Fruit fly (Drosophila melanogaster) whole organism, embryonic: ENCODE measurements around the gene Jon66Cii.

Source experiments
- Adf1 ChIP-seq: fragments of 200-800 bp; sonication (Bioruptor generic); IDR thresholded peaks from 2 replicates; pipeline ENCODE4 v1.3.6; 2022; ENCODE audit warnings: missing biosample characterization, missing genetic modification characterization
- Blimp-1 ChIP-seq: fragments of 200-800 bp; sonication (Bioruptor generic); optimal IDR thresholded peaks from 3 replicates; lab custom pipeline; 2018; ENCODE audit warnings: missing biosample characterization, missing genetic modification characterization, mild to moderate bottlenecking, moderate library complexity, missing genetic modification reagents
- BtbVII ChIP-seq: fragments of 200-800 bp; sonication (Bioruptor generic); optimal IDR thresholded peaks from 3 replicates; lab custom pipeline; 2017; ENCODE audit warnings: missing biosample characterization, mild to moderate bottlenecking, missing genetic modification characterization
- CG10321 ChIP-seq: fragments of 200-800 bp; sonication (Bioruptor generic); IDR thresholded peaks from 2 replicates; pipeline ENCODE4 v1.3.6; 2022; ENCODE audit warnings: missing biosample characterization, missing genetic modification characterization
- CG11398 ChIP-seq: fragments of 200-800 bp; sonication (Bioruptor generic); optimal IDR thresholded peaks from 2 replicates; lab custom pipeline; 2016; ENCODE audit warnings: missing biosample characterization, missing genetic modification characterization
- CG11695 ChIP-seq: fragments of 200-800 bp; sonication (Bioruptor generic); IDR thresholded peaks from 3 replicates; pipeline ENCODE4 v1.3.6; 2022; ENCODE audit warnings: missing biosample characterization, missing genetic modification characterization
- CG11696 ChIP-seq: fragments of 200-800 bp; sonication (Bioruptor generic); IDR thresholded peaks from 2 replicates; pipeline ENCODE4 v1.3.6; 2022; ENCODE audit warnings: missing biosample characterization, missing genetic modification characterization
- CG1233 ChIP-seq: fragments of 200-800 bp; sonication (Bioruptor generic); optimal IDR thresholded peaks from 4 replicates; lab custom pipeline; 2018; ENCODE audit warnings: missing biosample characterization, mild to moderate bottlenecking, missing genetic modification characterization
- CG14710 ChIP-seq: fragments of 200-800 bp; sonication (Bioruptor generic); optimal IDR thresholded peaks from 3 replicates; lab custom pipeline; 2019; ENCODE audit warnings: missing biosample characterization, mild to moderate bottlenecking, missing genetic modification characterization, moderate library complexity
- CG15696 ChIP-seq: fragments of 200-800 bp; sonication (Bioruptor generic); optimal IDR thresholded peaks from 2 replicates; lab custom pipeline; 2019; ENCODE audit warnings: missing biosample characterization, mild to moderate bottlenecking, missing genetic modification characterization, moderate library complexity
- CG17802 ChIP-seq: fragments of 200-800 bp; sonication (Bioruptor generic); optimal IDR thresholded peaks from 2 replicates; lab custom pipeline; 2018; ENCODE audit warnings: missing biosample characterization, mild to moderate bottlenecking, missing genetic modification characterization, moderate library complexity
- CG17912 ChIP-seq: fragments of 200-800 bp; sonication (Bioruptor generic); optimal IDR thresholded peaks from 2 replicates; lab custom pipeline; 2018; ENCODE audit warnings: missing biosample characterization, mild to moderate bottlenecking, missing genetic modification characterization
- CG18262 ChIP-seq: fragments of 200-800 bp; optimal IDR thresholded peaks from 3 replicates; lab custom pipeline; 2019; ENCODE audit warnings: missing biosample characterization, mild to moderate bottlenecking, missing genetic modification characterization, moderate library complexity
- CG2875 ChIP-seq: fragments of 200-800 bp; sonication (Bioruptor generic); optimal IDR thresholded peaks from 2 replicates; lab custom pipeline; 2017; ENCODE audit warnings: missing biosample characterization, mild to moderate bottlenecking, missing genetic modification characterization, missing genetic modification reagents
- CG3407 ChIP-seq: fragments of 200-800 bp; sonication (Bioruptor generic); optimal IDR thresholded peaks from 2 replicates; lab custom pipeline; 2018; ENCODE audit warnings: missing biosample characterization, mild to moderate bottlenecking, missing genetic modification characterization
- CG34376 ChIP-seq: fragments of 200-800 bp; sonication (Bioruptor generic); optimal IDR thresholded peaks from 2 replicates; lab custom pipeline; 2018; ENCODE audit warnings: missing biosample characterization, mild to moderate bottlenecking, missing genetic modification characterization
- CG4282 ChIP-seq: fragments of 200-800 bp; sonication (Bioruptor generic); optimal IDR thresholded peaks from 2 replicates; lab custom pipeline; 2016; ENCODE audit warnings: missing biosample characterization, missing genetic modification characterization
- CG4404 ChIP-seq: fragments of 200-800 bp; sonication (Bioruptor generic); IDR thresholded peaks from 2 replicates; pipeline ENCODE4 v1.3.6; 2022; ENCODE audit warnings: missing biosample characterization, missing genetic modification characterization
- CG4424 ChIP-seq: fragments of 200-800 bp; sonication (Bioruptor generic); optimal IDR thresholded peaks from 3 replicates; lab custom pipeline; 2016; ENCODE audit warnings: missing biosample characterization, missing genetic modification characterization
- CG6175 ChIP-seq: fragments of 200-800 bp; sonication (Bioruptor generic); IDR thresholded peaks from 3 replicates; pipeline ENCODE4 v1.3.6; 2022; ENCODE audit warnings: missing biosample characterization, missing genetic modification characterization
- CG6765 ChIP-seq: fragments of 200-800 bp; sonication (Bioruptor generic); optimal IDR thresholded peaks from 3 replicates; lab custom pipeline; 2017; ENCODE audit warnings: missing biosample characterization, mild to moderate bottlenecking, missing genetic modification characterization
- CG7786 ChIP-seq: fragments of 200-800 bp; sonication (Bioruptor generic); optimal IDR thresholded peaks from 2 replicates; lab custom pipeline; 2016; ENCODE audit warnings: missing biosample characterization, missing genetic modification characterization
- CG8478 ChIP-seq: fragments of >200 bp; optimal IDR thresholded peaks from 2 replicates; lab custom pipeline; 2018
- CTCF ChIP-seq: fragments of 200-800 bp; sonication (Bioruptor generic); optimal IDR thresholded peaks from 2 replicates; lab custom pipeline; 2017; ENCODE audit warnings: missing biosample characterization, mild to moderate bottlenecking, missing genetic modification characterization, moderate library complexity
- D19A ChIP-seq: fragments of 200-800 bp; optimal IDR thresholded peaks from 3 replicates; lab custom pipeline; 2019; ENCODE audit warnings: missing biosample characterization, mild to moderate bottlenecking, missing genetic modification characterization, moderate library complexity
- GATAe ChIP-seq: fragments of 200-800 bp; sonication (Bioruptor generic); conservative IDR thresholded peaks from 2 replicates; pipeline ENCODE4 v1.3.6; 2022; ENCODE audit warnings: missing biosample characterization, missing genetic modification characterization
- Gsc ChIP-seq: fragments of 200-800 bp; sonication (Bioruptor generic); IDR thresholded peaks from 2 replicates; pipeline ENCODE4 v1.3.6; 2022; ENCODE audit warnings: missing biosample characterization, missing genetic modification characterization
- HmgZ ChIP-seq: fragments of 200-800 bp; sonication (Bioruptor generic); optimal IDR thresholded peaks from 2 replicates; lab custom pipeline; 2018; ENCODE audit warnings: missing biosample characterization, mild to moderate bottlenecking, missing genetic modification characterization
- NC2β ChIP-seq: fragments of 200-800 bp; sonication (Bioruptor generic); optimal IDR thresholded peaks from 2 replicates; lab custom pipeline; 2016; ENCODE audit warnings: missing biosample characterization, missing genetic modification characterization
- NFAT ChIP-seq: fragments of 200-800 bp; sonication (Bioruptor generic); IDR thresholded peaks from 2 replicates; pipeline ENCODE4 v1.3.6; 2022; ENCODE audit warnings: missing biosample characterization, missing genetic modification characterization
- Spps ChIP-seq: fragments of 200-800 bp; sonication (Bioruptor generic); optimal IDR thresholded peaks from 2 replicates; lab custom pipeline; 2018; ENCODE audit warnings: missing biosample characterization, mild to moderate bottlenecking, missing genetic modification characterization
- Ssrp ChIP-seq: fragments of 200-800 bp; sonication (Bioruptor generic); optimal IDR thresholded peaks from 2 replicates; lab custom pipeline; 2018; ENCODE audit warnings: missing biosample characterization, mild to moderate bottlenecking, missing genetic modification characterization, moderate library complexity
- TFAM ChIP-seq: fragments of 200-800 bp; sonication (Bioruptor generic); optimal IDR thresholded peaks from 2 replicates; lab custom pipeline; 2017; ENCODE audit warnings: missing biosample characterization, missing genetic modification characterization, inconsistent platforms
- Taf1 ChIP-seq: fragments of 200-800 bp; sonication (Bioruptor generic); IDR thresholded peaks from 2 replicates; pipeline ENCODE4 v1.3.6; 2022; ENCODE audit warnings: missing biosample characterization, missing genetic modification characterization
- Trl ChIP-seq, 3 experiments: fragments of >200 bp in 2 of 3; fragments of 200-800 bp in 1 of 3; sonication (Bioruptor generic) in 1 of 3; optimal IDR thresholded peaks; 2 replicates in 1 of 3; 3 replicates in 2 of 3; lab custom pipeline; 2016 to 2017; ENCODE audit warnings: missing biosample characterization in 1 of 3, missing genetic modification characterization in 1 of 3
- al ChIP-seq: fragments of 200-800 bp; sonication (Bioruptor generic); IDR thresholded peaks from 2 replicates; pipeline ENCODE4 v1.3.6; 2022; ENCODE audit warnings: missing biosample characterization, missing genetic modification characterization
- ase ChIP-seq: fragments of 200-800 bp; sonication (Bioruptor generic); IDR thresholded peaks from 3 replicates; pipeline ENCODE4 v1.3.6; 2022; ENCODE audit warnings: missing biosample characterization, missing genetic modification characterization
- br ChIP-seq: fragments of >200 bp; optimal IDR thresholded peaks from 2 replicates; lab custom pipeline; 2017
- bsh ChIP-seq, 2 experiments: fragments of 200-800 bp; sonication (Bioruptor generic); optimal IDR thresholded peaks; 2 replicates each; lab custom pipeline; 2017 to 2018; ENCODE audit warnings: mild to moderate bottlenecking in 2 of 2, missing biosample characterization in 2 of 2, missing genetic modification characterization in 2 of 2, moderate library complexity in 1 of 2
- chif ChIP-seq, 2 experiments: fragments of 200-800 bp; sonication (Bioruptor generic); optimal IDR thresholded peaks; 3 replicates each; lab custom pipeline; 2016; ENCODE audit warnings: missing biosample characterization in 2 of 2, missing genetic modification characterization in 2 of 2
- dmrt99B ChIP-seq: fragments of 200-800 bp; sonication (Bioruptor generic); optimal IDR thresholded peaks from 2 replicates; lab custom pipeline; 2018; ENCODE audit warnings: missing biosample characterization, mild to moderate bottlenecking, missing genetic modification characterization, moderate library complexity
- fd102C ChIP-seq: fragments of 200-800 bp; sonication (Bioruptor generic); optimal IDR thresholded peaks from 2 replicates; lab custom pipeline; 2018; ENCODE audit warnings: missing biosample characterization, mild to moderate bottlenecking, missing genetic modification characterization, moderate library complexity
- jigr1 ChIP-seq: fragments of 200-800 bp; sonication (Bioruptor generic); IDR thresholded peaks from 3 replicates; pipeline ENCODE4 v1.3.6; 2022; ENCODE audit warnings: missing biosample characterization, missing genetic modification characterization
- luna ChIP-seq: fragments of 200-800 bp; sonication (Bioruptor generic); optimal IDR thresholded peaks from 2 replicates; lab custom pipeline; 2016; ENCODE audit warnings: missing biosample characterization, missing genetic modification characterization
- pnt ChIP-seq: fragments of 200-800 bp; sonication (Bioruptor generic); optimal IDR thresholded peaks from 3 replicates; lab custom pipeline; 2016; ENCODE audit warnings: missing biosample characterization, missing genetic modification characterization
- salm ChIP-seq: fragments of 200-800 bp; sonication (Bioruptor generic); optimal IDR thresholded peaks from 2 replicates; lab custom pipeline; 2018; ENCODE audit warnings: missing biosample characterization, mild to moderate bottlenecking, missing genetic modification characterization
- sens ChIP-seq: fragments of 200-800 bp; sonication (Bioruptor generic); peaks from one replicate; lab custom pipeline; 2016; ENCODE audit warnings: missing biosample characterization, missing genetic modification characterization
- sens-2 ChIP-seq: fragments of 200-800 bp; sonication (Bioruptor generic); IDR thresholded peaks from 2 replicates; pipeline ENCODE4 v1.3.6; 2022; ENCODE audit warnings: missing biosample characterization, missing genetic modification characterization
- ssp ChIP-seq: fragments of 200-800 bp; sonication (Bioruptor generic); IDR thresholded peaks from 2 replicates; pipeline ENCODE4 v1.3.6; 2022; ENCODE audit warnings: missing biosample characterization, missing genetic modification characterization
- tap ChIP-seq: fragments of 200-800 bp; optimal IDR thresholded peaks from 3 replicates; lab custom pipeline; 2019; ENCODE audit warnings: missing biosample characterization, mild to moderate bottlenecking, missing genetic modification characterization, moderate library complexity
- tio ChIP-seq: fragments of 200-800 bp; sonication (Bioruptor generic); optimal IDR thresholded peaks from 2 replicates; lab custom pipeline; 2017; ENCODE audit warnings: missing biosample characterization, missing genetic modification characterization, inconsistent platforms
- tll ChIP-seq, 2 experiments: fragments of 200-800 bp in 1 of 2; fragments of >200 bp in 1 of 2; sonication (Bioruptor generic) in 1 of 2; optimal IDR thresholded peaks; 2 replicates each; lab custom pipeline; 2017 to 2019; ENCODE audit warnings: missing biosample characterization in 2 of 2, missing genetic modification characterization in 2 of 2, mild to moderate bottlenecking in 1 of 2, moderate library complexity in 1 of 2
- zen2 ChIP-seq: fragments of 200-800 bp; sonication (Bioruptor generic); IDR thresholded peaks from 3 replicates; pipeline ENCODE4 v1.3.6; 2022; ENCODE audit warnings: missing biosample characterization, missing genetic modification characterization; ENCODE audit not compliant: partially characterized antibody

Gene Jon66Cii

DNA sequence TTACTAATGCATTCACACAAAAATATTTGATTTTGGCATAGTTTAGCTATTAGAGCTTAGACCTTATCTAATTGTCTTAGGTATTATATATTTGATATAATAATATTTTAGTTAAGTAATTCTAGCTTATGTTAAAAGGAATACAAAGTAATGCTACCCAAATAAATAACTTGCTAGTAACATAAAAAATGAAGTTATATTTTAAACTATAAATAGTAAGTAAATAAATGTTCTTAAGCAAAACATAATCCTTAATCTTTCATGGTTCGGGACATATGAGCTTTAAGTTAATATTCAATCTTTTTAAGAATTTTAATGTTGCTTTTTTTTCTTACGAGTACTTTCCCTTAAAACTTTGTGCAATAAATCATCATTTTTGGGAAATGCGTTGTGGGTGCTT lies 29.7 kb upstream of the Jon66Cii start (continued):
- no peak for TF ChIP-seq salm (tag; lab: Kevin White, UChicago)
- no peak for TF ChIP-seq CTCF (GFP tag; lab: Kevin White, UChicago)
- peak; percentile 25 for TF ChIP-seq Ssrp
- no peak for TF ChIP-seq CG15696
- TF ChIP-seq chif (GFP tag; optimal IDR thresholded peaks at IDR 0.05; lab: Kevin White, UChicago) = no peak
- peak; percentile 15 for TF ChIP-seq tio (GFP tag; lab: Kevin White, UChicago)
- peak; percentile 23 for TF ChIP-seq D19A (tag; lab: Kevin White, UChicago)
- no peak for TF ChIP-seq CG7786 (GFP tag; lab: Kevin White, UChicago)
- TF ChIP-seq CG11696 (GFP tag; lab: Robert Waterston, UW) = no peak
- no peak for TF ChIP-seq tll (GFP tag; optimal IDR thresholded peaks at IDR 0.05; lab: Kevin White, UChicago)
- TF ChIP-seq br (lab: Kevin White, UChicago) = no peak
- TF ChIP-seq CG4404 = no peak
- TF ChIP-seq dmrt99B = no peak
- TF ChIP-seq luna (GFP tag; lab: Kevin White, UChicago) = no peak
- TF ChIP-seq al (GFP tag; lab: Robert Waterston, UW) = no peak
- peak; percentile 70 for TF ChIP-seq CG18262 (tag; lab: Kevin White, UChicago)
- no peak for TF ChIP-seq jigr1 (GFP tag; lab: Robert Waterston, UW)
- no peak for TF ChIP-seq ase
- peak; percentile 13 for TF ChIP-seq Blimp-1
- no peak for TF ChIP-seq Trl (optimal IDR thresholded peaks at IDR 0.05; lab: Kevin White, UChicago)
- no peak for TF ChIP-seq Trl (GFP tag; optimal IDR thresholded peaks at IDR 0.05; lab: Kevin White, UChicago)
- no peak for TF ChIP-seq zen2 (GFP tag; lab: Robert Waterston, UW)
- TF ChIP-seq CG34376 = no peak
- TF ChIP-seq CG3407 (GFP tag; lab: Kevin White, UChicago) = no peak
- no peak for TF ChIP-seq Taf1
- peak in 1 of 2 experiments; percentile 12 for TF ChIP-seq bsh (GFP tag; optimal IDR thresholded peaks at IDR 0.05; lab: Kevin White, UChicago)
- no peak for TF ChIP-seq CG10321 (GFP tag; lab: Robert Waterston, UW)
- no peak for TF ChIP-seq CG8478 (lab: Kevin White, UChicago)
- TF ChIP-seq Spps = no peak
- TF ChIP-seq HmgZ (tag; lab: Kevin White, UChicago) = no peak
- TF ChIP-seq NC2β (GFP tag; lab: Kevin White, UChicago) = no peak
- no peak for TF ChIP-seq CG17912
- TF ChIP-seq CG4424 = no peak
- TF ChIP-seq CG1233 (GFP tag; lab: Kevin White, UChicago) = no peak
- no peak for TF ChIP-seq CG4282 (GFP tag; lab: Kevin White, UChicago)
- TF ChIP-seq tap (tag; lab: Kevin White, UChicago) = no peak
- TF ChIP-seq CG11695 = no peak
- no peak for TF ChIP-seq fd102C
- no peak for TF ChIP-seq Gsc (GFP tag; lab: Robert Waterston, UW)
- no peak for TF ChIP-seq CG17802 (tag; lab: Kevin White, UChicago)
- no peak for TF ChIP-seq NFAT
- TF ChIP-seq CG6175 (GFP tag; lab: Robert Waterston, UW) = no peak
- TF ChIP-seq BtbVII (GFP tag; lab: Kevin White, UChicago) = no peak
- no peak for TF ChIP-seq TFAM (GFP tag; lab: Kevin White, UChicago)
- no peak for TF ChIP-seq CG11398 (GFP tag; lab: Kevin White, UChicago)
- no peak for TF ChIP-seq Adf1 (GFP tag; lab: Robert Waterston, UW)
- TF ChIP-seq ssp (GFP tag; lab: Robert Waterston, UW) = no peak
- peak; percentile 33 for TF ChIP-seq CG14710 (tag; lab: Kevin White, UChicago)
- peak; percentile 63 for TF ChIP-seq sens (GFP tag; lab: Kevin White, UChicago)
- no peak for TF ChIP-seq CG2875
- no peak for TF ChIP-seq pnt (GFP tag; lab: Kevin White, UChicago)
- no peak for TF ChIP-seq GATAe (GFP tag; lab: Robert Waterston, UW)
- TF ChIP-seq sens-2 (GFP tag; lab: Robert Waterston, UW) = no peak
- TF ChIP-seq CG6765 (GFP tag; lab: Kevin White, UChicago) = no peak
